Fruit fly (Drosophila melanogaster) whole organism, prepupa: ENCODE data around the gene Noa36.

Experiments
- CG10669 ChIP-seq: fragments of 200-800 bp; sonication (Bioruptor generic); optimal IDR thresholded peaks from 3 replicates; lab custom pipeline; 2018; ENCODE audit warnings: missing biosample characterization, mild to moderate bottlenecking, missing genetic modification characterization, moderate library complexity
- CG11902 ChIP-seq: fragments of 200-800 bp; sonication (Bioruptor generic); optimal IDR thresholded peaks from 3 replicates; lab custom pipeline; 2016; ENCODE audit warnings: missing biosample characterization, missing genetic modification characterization
- CG6163 ChIP-seq: fragments of 200-800 bp; sonication (Bioruptor generic); IDR thresholded peaks from 3 replicates; pipeline ENCODE4 v1.3.6; 2022; ENCODE audit warnings: missing biosample characterization, missing genetic modification characterization
- CG6854 ChIP-seq: fragments of 200-800 bp; sonication (Bioruptor generic); optimal IDR thresholded peaks from 2 replicates; lab custom pipeline; 2017; ENCODE audit warnings: missing biosample characterization, mild to moderate bottlenecking, missing genetic modification characterization
- CG7368 ChIP-seq: fragments of 200-800 bp; sonication (Bioruptor generic); optimal IDR thresholded peaks from 3 replicates; lab custom pipeline; 2016; ENCODE audit warnings: missing biosample characterization, missing genetic modification characterization
- Gug ChIP-seq: fragments of 200-800 bp; sonication (Bioruptor generic); IDR thresholded peaks from 2 replicates; pipeline ENCODE4 v1.3.6; 2022; ENCODE audit warnings: missing biosample characterization, missing genetic modification characterization
- Sox102F ChIP-seq: fragments of 200-800 bp; sonication (Bioruptor generic); optimal IDR thresholded peaks from 2 replicates; lab custom pipeline; 2016; ENCODE audit warnings: missing biosample characterization, mild to moderate bottlenecking, missing genetic modification characterization
- achi ChIP-seq: fragments of 200-800 bp; sonication (Bioruptor generic); optimal IDR thresholded peaks from 3 replicates; lab custom pipeline; 2016; ENCODE audit warnings: missing biosample characterization, missing genetic modification characterization
- eg ChIP-seq: fragments of 200-800 bp; sonication (Bioruptor generic); IDR thresholded peaks from 3 replicates; pipeline ENCODE4 v1.3.6; 2022; ENCODE audit warnings: missing biosample characterization, missing genetic modification characterization

- TF ChIP-seq Sox102F (no peak), CG6854 (no peak), CG6163 (no peak), CG11902 (GFP tag; lab: Kevin White, UChicago) (no peak), achi (GFP tag; lab: Kevin White, UChicago) (no peak), Gug (no peak), CG7368 (GFP tag; lab: Kevin White, UChicago) (no peak), eg (GFP tag; lab: Robert Waterston, UW) (no peak), CG10669 (no peak)
Measured at dm6 chr3R:28594900-28595299, 4.2 kb downstream of the Noa36 start.
